Fruit fly (Drosophila melanogaster): ENCODE data around the gene CG10510.

DNA sequence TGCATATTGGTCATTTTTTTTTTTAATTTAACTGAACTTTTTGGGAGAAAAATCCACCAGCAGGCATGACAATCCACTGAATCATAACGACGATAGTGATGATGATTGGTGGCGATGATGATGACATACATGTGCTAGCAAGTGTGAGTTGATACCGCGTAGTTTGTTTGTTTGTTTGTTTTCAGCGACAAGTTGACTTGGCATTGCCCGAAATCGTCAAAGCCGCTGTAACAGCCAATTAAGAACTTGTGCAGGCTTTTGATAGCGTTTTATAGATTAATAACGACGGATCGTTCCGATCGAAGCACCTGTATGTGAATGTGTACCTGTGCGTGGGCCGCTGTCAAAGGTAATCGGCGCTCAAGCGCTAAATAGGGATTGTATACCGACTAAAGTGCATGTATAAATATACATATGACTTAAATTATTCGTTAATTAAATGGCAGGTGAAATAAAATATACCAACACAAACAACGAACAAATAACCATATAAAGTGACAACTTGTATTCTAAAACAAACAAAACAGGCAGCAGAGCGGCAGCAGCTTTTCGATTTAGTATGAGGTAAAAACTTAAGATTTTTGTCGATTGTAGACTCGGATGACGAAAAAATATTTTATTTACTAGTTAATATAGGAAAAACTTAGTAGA lies 8.5 kb downstream of the CG10510 start:
- TF ChIP-seq EcR (GFP tag; optimal IDR thresholded peaks at IDR 0.05): no peak
- TF ChIP-seq CG14655 (GFP tag; optimal IDR thresholded peaks at IDR 0.05): no peak
- TF ChIP-seq Ets98B (GFP tag; IDR thresholded peaks at IDR 0.05): no peak
- no peak for TF ChIP-seq Snoo (tag; optimal IDR thresholded peaks at IDR 0.05)
- TF ChIP-seq D1 (tag; optimal IDR thresholded peaks at IDR 0.05): no peak
- no peak for TF ChIP-seq rn (GFP tag; IDR thresholded peaks at IDR 0.05)
- no peak for TF ChIP-seq Pif1A (GFP tag; optimal IDR thresholded peaks at IDR 0.05)
- no peak for TF ChIP-seq CG17806 (tag; optimal IDR thresholded peaks at IDR 0.05)
- TF ChIP-seq CG8159 (tag; optimal IDR thresholded peaks at IDR 0.05): no peak
- TF ChIP-seq gl (tag; optimal IDR thresholded peaks at IDR 0.05): no peak

All from whole organism, pupa.